Fruit fly (Drosophila melanogaster) whole organism, prepupa: ENCODE measurements around the gene CG32081.

Experiments used
- CG15336 ChIP-seq: fragments of 200-800 bp; sonication (Bioruptor generic); IDR thresholded peaks from 2 replicates; pipeline ENCODE4 v1.3.6; 2022; ENCODE audit warnings: missing biosample characterization, missing genetic modification characterization
- CG31627 ChIP-seq: fragments of 200-800 bp; sonication (Bioruptor generic); optimal IDR thresholded peaks from 3 replicates; lab custom pipeline; 2016; ENCODE audit warnings: missing biosample characterization, missing genetic modification characterization
- Ets21C ChIP-seq: fragments of 200-800 bp; sonication (Bioruptor generic); optimal IDR thresholded peaks from 3 replicates; lab custom pipeline; 2016; ENCODE audit warnings: missing biosample characterization, missing genetic modification characterization
- Hr38 ChIP-seq: sonication (Bioruptor generic); optimal IDR thresholded peaks from 2 replicates; lab custom pipeline; 2016; ENCODE audit warnings: missing biosample characterization, missing genetic modification characterization
- Lpt ChIP-seq: fragments of 200-800 bp; sonication (Bioruptor generic); optimal IDR thresholded peaks from 3 replicates; lab custom pipeline; 2016; ENCODE audit warnings: missing biosample characterization, missing genetic modification characterization
- Met ChIP-seq: fragments of 200-800 bp; sonication (Bioruptor generic); optimal IDR thresholded peaks from 3 replicates; lab custom pipeline; 2016; ENCODE audit warnings: missing biosample characterization, missing genetic modification characterization
- Sox14 ChIP-seq: fragments of 200-800 bp; sonication (Bioruptor generic); optimal IDR thresholded peaks from 3 replicates; lab custom pipeline; 2016; ENCODE audit warnings: missing biosample characterization, missing genetic modification characterization
- cyc ChIP-seq: fragments of 200-800 bp; sonication (Bioruptor generic); optimal IDR thresholded peaks from 3 replicates; lab custom pipeline; 2016; ENCODE audit warnings: missing biosample characterization, missing genetic modification characterization
- esn ChIP-seq: fragments of 200-800 bp; sonication (Bioruptor generic); optimal IDR thresholded peaks from 2 replicates; lab custom pipeline; 2016; ENCODE audit warnings: missing biosample characterization, mild to moderate bottlenecking, missing genetic modification characterization, moderate library complexity
- topi ChIP-seq: fragments of 200-800 bp; sonication (Bioruptor generic); optimal IDR thresholded peaks from 3 replicates; lab custom pipeline; 2016; ENCODE audit warnings: missing biosample characterization, missing genetic modification characterization

DNA sequence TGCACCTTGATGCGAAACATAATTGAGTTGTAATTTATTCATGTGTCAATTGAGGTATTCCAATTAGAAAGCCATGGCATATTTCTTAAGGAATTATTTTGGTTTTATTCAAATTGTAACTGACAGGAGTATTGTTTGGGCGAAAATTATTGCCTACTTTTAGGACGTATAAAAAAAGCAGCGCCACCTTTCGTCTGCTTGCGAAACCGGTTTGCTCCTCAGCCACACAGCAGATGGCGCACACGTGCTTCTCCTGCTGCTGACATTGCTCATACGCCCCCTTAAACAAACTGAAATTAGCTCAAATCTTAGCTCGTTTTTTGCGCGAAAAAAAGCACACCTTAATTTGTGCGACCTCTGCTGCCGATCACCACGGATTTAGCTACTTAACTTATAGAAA is 20.5 kb downstream of the CG32081 start:
- TF ChIP-seq cyc (GFP tag; lab: Kevin White, UChicago): peak; percentile 80
- TF ChIP-seq Lpt (GFP tag; lab: Kevin White, UChicago): no peak
- no peak for TF ChIP-seq CG15336 (GFP tag; lab: Robert Waterston, UW)
- peak; percentile 60 for TF ChIP-seq Sox14 (GFP tag; lab: Kevin White, UChicago)
- no peak for TF ChIP-seq Hr38 (GFP tag; lab: Kevin White, UChicago)
- peak; percentile 81 for TF ChIP-seq CG31627
- peak; percentile 70 for TF ChIP-seq topi (GFP tag; lab: Kevin White, UChicago)
- TF ChIP-seq esn (GFP tag; lab: Kevin White, UChicago): peak; percentile 75
- TF ChIP-seq Ets21C (GFP tag; lab: Kevin White, UChicago): peak; percentile 32
- TF ChIP-seq Met (GFP tag; lab: Kevin White, UChicago): peak; percentile 67
